Fruit fly (Drosophila melanogaster): Measurements from ENCODE around the gene RpL22.

DNA sequence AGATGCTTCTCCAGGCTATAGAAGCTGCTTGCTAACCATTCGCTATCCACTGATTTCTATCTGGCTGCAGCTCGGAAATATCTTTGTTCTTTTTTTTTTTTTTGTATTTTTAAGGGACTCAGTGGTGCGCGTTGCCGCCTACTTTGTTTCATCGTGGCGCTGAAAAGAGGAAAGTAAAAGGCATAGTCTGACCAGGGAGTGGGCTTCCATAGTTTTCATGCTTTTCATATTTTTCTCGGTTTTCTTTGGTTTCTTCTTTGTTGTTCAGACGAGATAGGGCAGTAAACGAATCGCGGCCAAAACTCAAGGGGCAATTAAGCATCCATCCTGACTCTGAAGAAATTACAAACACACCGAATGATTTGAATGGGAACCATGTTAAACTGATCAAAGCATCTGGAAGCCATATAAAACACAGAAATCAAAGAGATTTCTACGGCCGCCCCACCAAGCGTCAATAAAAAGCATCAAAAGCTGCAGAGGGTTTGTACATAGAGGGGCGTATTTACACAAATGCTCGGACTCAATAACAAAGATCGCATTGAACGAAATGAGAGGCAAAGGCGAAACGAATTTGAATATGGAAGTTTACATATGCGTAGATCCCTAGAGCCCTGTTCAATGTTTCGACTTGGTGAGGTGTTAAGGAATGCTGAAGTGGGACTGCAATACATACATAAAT lies 7.5 kb upstream of the RpL22 start:
- TF ChIP-seq psq (GFP tag; optimal IDR thresholded peaks at IDR 0.05) = no peak
- no peak for TF ChIP-seq foxo (GFP tag; optimal IDR thresholded peaks at IDR 0.05)

Measured in whole organism, wandering third instar larva.